Worm (Caenorhabditis elegans) whole organism, young adult: ENCODE results near the gene F49F1.5.

Source experiments
- B0261.1 ChIP-seq: sonication (generic microtip); optimal IDR thresholded peaks from 2 replicates; lab custom pipeline; 2016; ENCODE audit warnings: mild to moderate bottlenecking, missing genetic modification characterization, moderate library complexity, missing compliant biosample characterization
- C17E4.6 ChIP-seq: fragments of 200-800 bp; sonication (Bioruptor generic); IDR thresholded peaks from 2 replicates; pipeline ENCODE4 v1.3.6; 2022; ENCODE audit warnings: missing genetic modification reagents, missing genetic modification characterization, missing compliant biosample characterization
- K12H6.12 ChIP-seq: fragments of 200-800 bp; sonication (Bioruptor generic); optimal IDR thresholded peaks from 2 replicates; lab custom pipeline; 2018; ENCODE audit warnings: mild to moderate bottlenecking, missing genetic modification characterization, missing compliant biosample characterization
- bed-1 ChIP-seq: fragments of 200-800 bp; sonication (Bioruptor generic); IDR thresholded peaks from 2 replicates; pipeline ENCODE4 v1.3.6; 2022; ENCODE audit warnings: missing genetic modification reagents, missing genetic modification characterization, missing compliant biosample characterization
- ceh-40 ChIP-seq: fragments of 200-800 bp; sonication (Bioruptor generic); IDR thresholded peaks from 2 replicates; pipeline ENCODE4 v1.3.6; 2022; ENCODE audit warnings: missing genetic modification characterization, missing compliant biosample characterization
- chd-7 ChIP-seq: sonication (generic microtip); optimal IDR thresholded peaks from 2 replicates; lab custom pipeline; 2016; ENCODE audit warnings: mild to moderate bottlenecking, missing genetic modification characterization, moderate library complexity, missing compliant biosample characterization
- egl-44 ChIP-seq: fragments of 200-800 bp; sonication (Bioruptor generic); IDR thresholded peaks from 2 replicates; pipeline ENCODE4 v1.3.6; 2022; ENCODE audit warnings: missing genetic modification reagents, missing genetic modification characterization, missing compliant biosample characterization
- ets-4 ChIP-seq: fragments of 200-800 bp; sonication (Bioruptor generic); optimal IDR thresholded peaks from 2 replicates; lab custom pipeline; 2018; ENCODE audit warnings: mild to moderate bottlenecking, missing genetic modification characterization, missing compliant biosample characterization
- hrde-1 ChIP-seq: sonication (generic microtip); optimal IDR thresholded peaks from 2 replicates; lab custom pipeline; 2016; ENCODE audit warnings: missing genetic modification characterization, mild to moderate bottlenecking, missing compliant biosample characterization, moderate library complexity, missing genotype, missing genetic modification reagents, borderline replicate concordance
- let-526 ChIP-seq: fragments of 200-800 bp; sonication (Bioruptor generic); IDR thresholded peaks from 2 replicates; pipeline ENCODE4 v1.3.6; 2022; ENCODE audit warnings: missing genetic modification reagents, missing genetic modification characterization, missing compliant biosample characterization
- lin-35 ChIP-seq, 3 experiments: fragments of 150-350 bp in 2 of 3; sonication (generic microtip) in 1 of 3; optimal IDR thresholded peaks; 2 replicates each; lab custom pipeline; 2014 to 2018; ENCODE audit warnings: missing biosample characterization in 3 of 3, missing genetic modification characterization in 3 of 3, missing genetic modification reagents in 3 of 3
- pha-4 ChIP-seq: fragments of 150-350 bp; sonication (generic microtip); optimal IDR thresholded peaks from 2 replicates; lab custom pipeline; 2014; ENCODE audit warnings: missing biosample characterization, missing genetic modification reagents, missing genetic modification characterization
- snpc-4 ChIP-seq, 5 experiments: fragments of 150-350 bp in 1 of 5; sonication (generic microtip) in 4 of 5; optimal IDR thresholded peaks; 2 replicates each; lab custom pipeline; 2014 to 2018; ENCODE audit warnings: missing genetic modification characterization in 5 of 5, missing biosample characterization in 3 of 5, antibody characterized with exemption in 2 of 5, mild to moderate bottlenecking in 2 of 5, missing compliant biosample characterization in 2 of 5, missing genotype in 2 of 5, moderate library complexity in 2 of 5, missing genetic modification reagents in 1 of 5
- unc-130 ChIP-seq: sonication (generic microtip); optimal IDR thresholded peaks from 2 replicates; lab custom pipeline; 2016; ENCODE audit warnings: missing genetic modification reagents, missing genetic modification characterization, missing compliant biosample characterization

ce11 chrIV:4117432-4117831, 2.8 kb downstream of the F49F1.5 start, which contains the start of gene drd-50:
- TF ChIP-seq bed-1 (GFP tag; lab: Robert Waterston, UW) = no peak
- TF ChIP-seq snpc-4 (GFP tag; optimal IDR thresholded peaks at IDR 0.05; lab: Kevin White, UChicago) = no peak
- TF ChIP-seq snpc-4 (tag; optimal IDR thresholded peaks at IDR 0.05; lab: Kevin White, UChicago) = no peak
- no peak for TF ChIP-seq C17E4.6 (GFP tag; lab: Robert Waterston, UW)
- no peak for TF ChIP-seq lin-35 (GFP tag; optimal IDR thresholded peaks at IDR 0.05; lab: Kevin White, UChicago)
- no peak for TF ChIP-seq K12H6.12 (tag; lab: Kevin White, UChicago)
- TF ChIP-seq let-526 (GFP tag; lab: Robert Waterston, UW) = no peak
- no peak for TF ChIP-seq egl-44
- no peak for TF ChIP-seq chd-7 (tag; lab: Kevin White, UChicago)
- no peak for TF ChIP-seq unc-130 (GFP tag; lab: Kevin White, UChicago)
- TF ChIP-seq pha-4 (tag; lab: Kevin White, UChicago) = no peak
- no peak for TF ChIP-seq ets-4 (GFP tag; lab: Kevin White, UChicago)
- no peak for TF ChIP-seq B0261.1 (tag; lab: Kevin White, UChicago)
- no peak for TF ChIP-seq ceh-40 (GFP tag; lab: Robert Waterston, UW)
- TF ChIP-seq hrde-1 (tag; lab: Kevin White, UChicago) = no peak
